Worm (Caenorhabditis elegans) whole organism, young adult: Measurements from ENCODE around the gene oac-38.

Source experiments
- C06A6.2 ChIP-seq: fragments of 200-800 bp; sonication (Bioruptor generic); conservative IDR thresholded peaks from 2 replicates; pipeline ENCODE4 v1.3.6; 2022; ENCODE audit warnings: missing genetic modification characterization, missing compliant biosample characterization
- D2030.7 ChIP-seq: fragments of 200-800 bp; sonication (Bioruptor generic); IDR thresholded peaks from 2 replicates; pipeline ENCODE4 v1.3.6; 2022; ENCODE audit warnings: missing genetic modification reagents, missing genetic modification characterization, missing compliant biosample characterization
- F57A8.1 ChIP-seq: fragments of 200-800 bp; sonication (Bioruptor generic); optimal IDR thresholded peaks from 2 replicates; lab custom pipeline; 2018; ENCODE audit warnings: mild to moderate bottlenecking, missing genetic modification characterization, moderate library complexity, missing compliant biosample characterization
- T07F8.4 ChIP-seq: sonication (generic microtip); optimal IDR thresholded peaks from 2 replicates; lab custom pipeline; 2016; ENCODE audit warnings: mild to moderate bottlenecking, missing genetic modification characterization, moderate library complexity, missing compliant biosample characterization
- Y53F4B.3 ChIP-seq: fragments of 200-800 bp; sonication (Bioruptor generic); IDR thresholded peaks from 2 replicates; pipeline ENCODE4 v1.3.6; 2022; ENCODE audit warnings: missing genetic modification reagents, missing genetic modification characterization, missing compliant biosample characterization
- Y53G8AR.9 ChIP-seq: fragments of 200-800 bp; sonication (Bioruptor generic); conservative IDR thresholded peaks from 2 replicates; pipeline ENCODE4 v1.3.6; 2022; ENCODE audit warnings: missing genetic modification reagents, missing genetic modification characterization, missing compliant biosample characterization
- Y67H2A.10 ChIP-seq: fragments of 200-800 bp; sonication (Bioruptor generic); conservative IDR thresholded peaks from 2 replicates; pipeline ENCODE4 v1.3.6; 2022; ENCODE audit warnings: missing genetic modification reagents, missing genetic modification characterization, missing compliant biosample characterization
- atf-7 ChIP-seq: sonication (generic microtip); optimal IDR thresholded peaks from 2 replicates; lab custom pipeline; 2017; ENCODE audit warnings: mild to moderate bottlenecking, missing genetic modification characterization, missing compliant biosample characterization
- attf-6 ChIP-seq: fragments of 200-800 bp; sonication (Bioruptor generic); IDR thresholded peaks from 2 replicates; pipeline ENCODE4 v1.3.6; 2022; ENCODE audit warnings: missing genetic modification reagents, missing genetic modification characterization, missing compliant biosample characterization
- ccch-3 ChIP-seq: fragments of 200-800 bp; sonication (Bioruptor generic); optimal IDR thresholded peaks from 2 replicates; lab custom pipeline; 2018; ENCODE audit warnings: mild to moderate bottlenecking, missing genetic modification characterization, missing compliant biosample characterization
- ceh-58 ChIP-seq: fragments of 200-800 bp; sonication (Bioruptor generic); IDR thresholded peaks from 2 replicates; pipeline ENCODE4 v1.3.6; 2022; ENCODE audit warnings: missing genetic modification characterization, missing compliant biosample characterization
- ceh-91 ChIP-seq: fragments of 200-800 bp; sonication (Bioruptor generic); IDR thresholded peaks from 2 replicates; pipeline ENCODE4 v1.3.6; 2022; ENCODE audit warnings: missing genetic modification reagents, missing genetic modification characterization, missing compliant biosample characterization
- egl-18 ChIP-seq: fragments of 200-800 bp; sonication (Bioruptor generic); IDR thresholded peaks from 2 replicates; pipeline ENCODE4 v1.3.6; 2022; ENCODE audit warnings: missing genetic modification reagents, missing genetic modification characterization, missing compliant biosample characterization
- ekl-4 ChIP-seq: fragments of 200-800 bp; sonication (Bioruptor generic); IDR thresholded peaks from 2 replicates; pipeline ENCODE4 v1.3.6; 2022; ENCODE audit warnings: missing genetic modification reagents, missing genetic modification characterization, missing compliant biosample characterization
- ets-4 ChIP-seq: fragments of 200-800 bp; sonication (Bioruptor generic); optimal IDR thresholded peaks from 2 replicates; lab custom pipeline; 2018; ENCODE audit warnings: mild to moderate bottlenecking, missing genetic modification characterization, missing compliant biosample characterization
- hrde-1 ChIP-seq: sonication (generic microtip); optimal IDR thresholded peaks from 2 replicates; lab custom pipeline; 2016; ENCODE audit warnings: missing genetic modification characterization, mild to moderate bottlenecking, missing compliant biosample characterization, moderate library complexity, missing genotype, missing genetic modification reagents, borderline replicate concordance
- lag-1 ChIP-seq: fragments of 200-800 bp; sonication (Bioruptor generic); IDR thresholded peaks from 2 replicates; pipeline ENCODE4 v1.3.6; 2022; ENCODE audit warnings: missing genetic modification reagents, missing genetic modification characterization, missing compliant biosample characterization
- madf-10 ChIP-seq: sonication (generic microtip); optimal IDR thresholded peaks from 2 replicates; lab custom pipeline; 2016; ENCODE audit warnings: mild to moderate bottlenecking, missing genetic modification characterization, missing compliant biosample characterization
- madf-3 ChIP-seq: fragments of 200-800 bp; sonication (Bioruptor generic); IDR thresholded peaks from 2 replicates; pipeline ENCODE4 v1.3.6; 2022; ENCODE audit warnings: missing genetic modification reagents, missing genetic modification characterization, missing compliant biosample characterization
- madf-8 ChIP-seq: fragments of 200-800 bp; sonication (Bioruptor generic); conservative IDR thresholded peaks from 2 replicates; pipeline ENCODE4 v1.3.6; 2022; ENCODE audit warnings: missing genetic modification reagents, missing genetic modification characterization, missing compliant biosample characterization
- nfyb-1 ChIP-seq: fragments of 200-800 bp; sonication (Bioruptor generic); IDR thresholded peaks from 2 replicates; pipeline ENCODE4 v1.3.6; 2022; ENCODE audit warnings: missing genetic modification reagents, missing genetic modification characterization, missing compliant biosample characterization
- nhr-27 ChIP-seq: fragments of 200-800 bp; sonication (Bioruptor generic); optimal IDR thresholded peaks from 2 replicates; lab custom pipeline; 2018; ENCODE audit warnings: mild to moderate bottlenecking, missing genetic modification characterization, moderate library complexity, missing compliant biosample characterization
- nhr-90 ChIP-seq: sonication (generic microtip); optimal IDR thresholded peaks from 2 replicates; lab custom pipeline; 2016; ENCODE audit warnings: missing genotype, mild to moderate bottlenecking, missing genetic modification characterization, missing compliant biosample characterization
- pha-4 ChIP-seq: fragments of 150-350 bp; sonication (generic microtip); optimal IDR thresholded peaks from 2 replicates; lab custom pipeline; 2014; ENCODE audit warnings: missing biosample characterization, missing genetic modification reagents, missing genetic modification characterization
- repo-1 ChIP-seq: sonication (generic microtip); optimal IDR thresholded peaks from 2 replicates; lab custom pipeline; 2017; ENCODE audit warnings: mild to moderate bottlenecking, missing genetic modification characterization, missing compliant biosample characterization
- sdz-38 ChIP-seq: sonication (generic microtip); optimal IDR thresholded peaks from 2 replicates; lab custom pipeline; 2016; ENCODE audit warnings: missing genotype, missing genetic modification characterization, missing compliant biosample characterization
- sea-2 ChIP-seq: fragments of 200-800 bp; sonication (Bioruptor generic); IDR thresholded peaks from 2 replicates; pipeline ENCODE4 v1.3.6; 2022; ENCODE audit warnings: missing genetic modification characterization, missing compliant biosample characterization
- snpc-4 ChIP-seq, 5 experiments: fragments of 150-350 bp in 1 of 5; sonication (generic microtip) in 4 of 5; optimal IDR thresholded peaks; 2 replicates each; lab custom pipeline; 2014 to 2018; ENCODE audit warnings: missing genetic modification characterization in 5 of 5, missing biosample characterization in 3 of 5, antibody characterized with exemption in 2 of 5, mild to moderate bottlenecking in 2 of 5, missing compliant biosample characterization in 2 of 5, missing genotype in 2 of 5, moderate library complexity in 2 of 5, missing genetic modification reagents in 1 of 5
- sptf-2 ChIP-seq: fragments of 200-800 bp; sonication (Bioruptor generic); optimal IDR thresholded peaks from 2 replicates; lab custom pipeline; 2018; ENCODE audit warnings: mild to moderate bottlenecking, missing genetic modification characterization, missing compliant biosample characterization
- tlf-1 ChIP-seq: fragments of 200-800 bp; sonication (Bioruptor generic); optimal IDR thresholded peaks from 2 replicates; lab custom pipeline; 2018; ENCODE audit warnings: mild to moderate bottlenecking, missing genetic modification characterization, missing compliant biosample characterization
- unc-130 ChIP-seq: sonication (generic microtip); optimal IDR thresholded peaks from 2 replicates; lab custom pipeline; 2016; ENCODE audit warnings: missing genetic modification reagents, missing genetic modification characterization, missing compliant biosample characterization
- unc-62 ChIP-seq: fragments of 150-350 bp; optimal IDR thresholded peaks from 2 replicates; lab custom pipeline; 2014; ENCODE audit warnings: missing biosample characterization, missing genetic modification reagents, missing genetic modification characterization
- zfh-2 ChIP-seq: fragments of 200-800 bp; sonication (Bioruptor generic); conservative IDR thresholded peaks from 2 replicates; pipeline ENCODE4 v1.3.6; 2022; ENCODE audit warnings: missing genetic modification reagents, missing genetic modification characterization, missing compliant biosample characterization
- zim-3 ChIP-seq: sonication (generic microtip); optimal IDR thresholded peaks from 2 replicates; lab custom pipeline; 2017; ENCODE audit warnings: mild to moderate bottlenecking, missing genetic modification characterization, moderate library complexity, missing compliant biosample characterization
- ztf-18 ChIP-seq: sonication (generic microtip); optimal IDR thresholded peaks from 2 replicates; lab custom pipeline; 2016; ENCODE audit warnings: missing genotype, mild to moderate bottlenecking, missing genetic modification characterization, missing compliant biosample characterization
- ztf-26 ChIP-seq: sonication (generic microtip); optimal IDR thresholded peaks from 2 replicates; lab custom pipeline; 2017; ENCODE audit warnings: missing genetic modification characterization, missing compliant biosample characterization

Gene oac-38

ce11 chrIV:14107647-14108046, 45.5 kb downstream of the oac-38 start:
- no peak for TF ChIP-seq atf-7 (tag; lab: Kevin White, UChicago)
- TF ChIP-seq snpc-4 (GFP tag; optimal IDR thresholded peaks at IDR 0.05; lab: Kevin White, UChicago), result peak; percentile 56
- peak in 2 of 4 experiments; percentile 53 to 84 for TF ChIP-seq snpc-4 (tag; optimal IDR thresholded peaks at IDR 0.05; lab: Kevin White, UChicago)
- peak; percentile 18 for TF ChIP-seq hrde-1 (tag; lab: Kevin White, UChicago)
- TF ChIP-seq nhr-90 (tag; lab: Kevin White, UChicago), result no peak
- TF ChIP-seq zim-3 (tag; lab: Kevin White, UChicago), result no peak
- no peak for TF ChIP-seq sptf-2
- TF ChIP-seq ceh-58 (GFP tag; lab: Robert Waterston, UW), result no peak
- no peak for TF ChIP-seq unc-62
- no peak for TF ChIP-seq zfh-2
- no peak for TF ChIP-seq unc-130 (GFP tag; lab: Kevin White, UChicago)
- no peak for TF ChIP-seq madf-3
- TF ChIP-seq madf-8 (GFP tag; lab: Robert Waterston, UW), result no peak
- TF ChIP-seq T07F8.4 (tag; lab: Kevin White, UChicago), result no peak
- TF ChIP-seq sea-2 (GFP tag; lab: Robert Waterston, UW), result no peak
- TF ChIP-seq pha-4 (tag; lab: Kevin White, UChicago), result no peak
- peak; percentile 75 for TF ChIP-seq attf-6
- TF ChIP-seq ets-4, result no peak

DNA sequence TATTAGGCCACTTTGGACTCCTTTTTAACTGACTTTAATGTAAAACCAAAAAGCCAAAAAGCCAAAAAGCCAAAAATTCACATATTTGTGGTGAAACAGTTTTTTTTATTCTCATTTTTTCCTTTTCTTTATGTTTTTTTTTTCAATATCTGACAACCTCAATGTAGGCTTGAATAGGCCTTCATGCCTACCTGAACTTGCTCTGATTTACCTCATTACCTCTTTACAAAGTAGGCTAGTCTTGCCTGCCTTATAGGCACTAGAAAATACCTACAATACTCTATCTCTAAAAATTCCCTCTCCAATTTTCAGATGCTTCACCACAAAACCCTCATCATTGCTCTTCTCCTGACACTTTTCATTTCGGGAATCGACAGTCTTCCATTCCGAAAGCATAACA, 46.9 kb downstream of the oac-38 start, which contains the start of gene ins-34:
Gene ins-34, plus strand, starts transcription at position 301 of the 400 bp plus-strand sequence.
- TF ChIP-seq ets-4 (no peak), Y67H2A.10 (GFP tag; lab: Robert Waterston, UW) (no peak), ztf-18 (tag; lab: Kevin White, UChicago) (no peak), ceh-58 (GFP tag; lab: Robert Waterston, UW) (no peak), ccch-3 (no peak), sea-2 (GFP tag; lab: Robert Waterston, UW) (no peak), ekl-4 (GFP tag; lab: Robert Waterston, UW) (no peak), madf-10 (tag; lab: Kevin White, UChicago) (no peak), ztf-26 (tag; lab: Kevin White, UChicago) (no peak), ceh-91 (GFP tag; lab: Robert Waterston, UW) (no peak), Y53G8AR.9 (GFP tag; lab: Robert Waterston, UW) (no peak), lag-1 (GFP tag; lab: Robert Waterston, UW) (no peak), F57A8.1 (GFP tag; lab: Kevin White, UChicago) (no peak), C06A6.2 (no peak), Y53F4B.3 (GFP tag; lab: Robert Waterston, UW) (no peak), D2030.7 (GFP tag; lab: Robert Waterston, UW) (no peak), nhr-27 (no peak), repo-1 (tag; lab: Kevin White, UChicago) (no peak), nfyb-1 (GFP tag; lab: Robert Waterston, UW) (no peak), sdz-38 (tag; lab: Kevin White, UChicago) (no peak)

DNA sequence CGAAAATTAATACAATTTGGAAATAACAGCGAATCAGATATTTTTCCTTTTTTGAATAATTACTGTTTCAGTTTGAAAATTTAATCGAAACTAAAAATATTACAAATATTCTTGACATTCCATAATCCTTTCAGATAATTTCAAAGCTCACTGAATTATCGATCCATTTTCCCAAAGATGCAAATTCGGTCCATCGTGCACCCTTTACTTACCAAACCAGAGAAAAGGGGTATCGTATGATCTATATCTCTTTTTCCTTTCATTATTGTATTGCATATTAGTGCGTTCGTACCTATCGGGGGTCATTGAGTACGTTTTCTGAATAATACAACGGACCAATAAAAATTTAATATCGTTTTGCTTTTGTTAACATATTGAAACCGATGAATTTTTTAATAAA, 48.4 kb downstream of the oac-38 start:
- TF ChIP-seq tlf-1 (GFP tag; lab: Kevin White, UChicago), result no peak
- no peak for TF ChIP-seq egl-18 (GFP tag; lab: Robert Waterston, UW)
- TF ChIP-seq, all 124 proteins: peak for 0
